Worm (Caenorhabditis elegans) whole organism, midembryonic: Measurements from ENCODE around the gene C36C5.12.

Source experiments
- T22C8.4 ChIP-seq: fragments of 200-800 bp; sonication (Bioruptor generic); IDR thresholded peaks from 2 replicates; pipeline ENCODE4 v1.3.6; 2022; ENCODE audit warnings: missing genetic modification characterization, missing compliant biosample characterization
- ref-1 ChIP-seq: fragments of 200-800 bp; sonication (Bioruptor generic); conservative IDR thresholded peaks from 2 replicates; pipeline ENCODE4 v1.3.6; 2022; ENCODE audit warnings: missing genetic modification reagents, missing genetic modification characterization, missing compliant biosample characterization
- tab-1 ChIP-seq: fragments of 200-800 bp; sonication (Bioruptor generic); IDR thresholded peaks from 2 replicates; pipeline ENCODE4 v1.3.6; 2022; ENCODE audit warnings: missing genetic modification characterization, missing compliant biosample characterization
- ztf-29 ChIP-seq: fragments of 200-800 bp; sonication (Bioruptor generic); IDR thresholded peaks from 2 replicates; pipeline ENCODE4 v1.3.6; 2022; ENCODE audit warnings: missing genetic modification reagents, missing genetic modification characterization, missing compliant biosample characterization

DNA sequence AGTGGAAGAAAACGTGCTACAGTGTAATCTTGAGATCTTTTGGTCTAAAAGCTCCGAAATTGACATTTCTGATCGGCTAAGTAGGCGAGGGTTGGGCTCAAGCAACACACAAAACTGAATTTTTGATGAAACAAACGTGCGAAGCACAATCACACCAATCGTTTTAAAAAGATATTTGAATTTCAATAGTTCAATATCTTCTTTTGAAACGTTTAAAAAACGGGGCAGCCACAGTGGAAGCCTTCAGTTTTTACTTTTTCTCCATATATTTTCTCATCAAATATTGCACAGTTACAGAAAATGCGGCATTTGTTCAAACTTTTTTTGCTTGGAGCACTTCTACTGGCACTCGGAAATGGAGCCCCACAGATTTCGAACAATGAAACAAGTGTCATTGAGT is 7.1 kb upstream of the C36C5.12 start, which contains the start of gene C36C5.4:
- no peak for TF ChIP-seq T22C8.4 (GFP tag; lab: Robert Waterston, UW)
- TF ChIP-seq ztf-29 = no peak
- TF ChIP-seq tab-1 = no peak
- no peak for TF ChIP-seq ref-1
